Fruit fly (Drosophila melanogaster) whole organism, pupa: Measurements from ENCODE around the gene CG3408.

Experiments
- CG32121 ChIP-seq: fragments of 200-800 bp; sonication (Bioruptor generic); IDR thresholded peaks from 2 replicates; pipeline ENCODE4 v1.3.6; 2022; ENCODE audit warnings: missing biosample characterization, missing genetic modification characterization
- CG4496 ChIP-seq: fragments of 200-800 bp; sonication (Bioruptor generic); IDR thresholded peaks from 3 replicates; pipeline ENCODE4 v1.3.6; 2022; ENCODE audit warnings: missing biosample characterization, missing genetic modification characterization

DNA sequence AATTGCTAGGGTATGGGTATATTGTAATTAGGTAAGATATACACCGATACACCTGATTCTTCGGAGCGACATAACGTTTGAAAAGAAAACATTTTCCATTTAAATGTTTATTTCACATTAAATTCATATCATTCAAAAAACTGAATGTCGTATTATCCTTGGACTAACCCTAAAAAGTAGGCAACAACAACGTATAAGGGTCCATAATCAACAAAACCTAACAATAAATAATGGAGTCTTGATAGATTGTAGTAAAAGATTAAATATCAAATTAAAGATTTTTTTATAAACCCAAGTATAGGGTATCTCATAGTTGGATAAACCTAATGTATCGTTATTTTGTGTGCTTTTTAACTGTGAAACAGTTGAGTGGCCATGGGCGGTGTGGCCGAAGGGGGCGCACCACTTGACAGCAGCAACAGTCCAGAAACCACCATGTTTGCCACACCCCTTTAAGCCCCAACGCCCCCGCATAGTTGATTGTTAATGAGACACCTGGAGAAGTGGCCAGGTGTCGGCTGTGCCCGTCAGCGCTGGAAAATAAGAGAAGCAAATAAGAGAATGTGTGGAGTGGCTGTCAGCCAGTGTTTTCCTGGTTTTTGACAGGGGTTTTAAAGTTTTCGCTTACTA, 41.0 kb downstream of the CG3408 start:
- TF ChIP-seq CG4496 (GFP tag; lab: Robert Waterston, UW) (no peak), CG32121 (GFP tag; lab: Robert Waterston, UW) (no peak)
